Fruit fly (Drosophila melanogaster) whole organism, embryonic: ENCODE results near the gene HIP-R.

Source experiments
- Atf-2 ChIP-seq: fragments of 200-800 bp; sonication (Bioruptor generic); optimal IDR thresholded peaks from 2 replicates; lab custom pipeline; 2016; ENCODE audit warnings: missing biosample characterization, missing genetic modification characterization
- CG12769 ChIP-seq: fragments of 200-800 bp; sonication (Bioruptor generic); optimal IDR thresholded peaks from 2 replicates; lab custom pipeline; 2019; ENCODE audit warnings: missing biosample characterization, mild to moderate bottlenecking, missing genetic modification characterization, moderate library complexity
- CG13624 ChIP-seq: fragments of 200-800 bp; sonication (Bioruptor generic); optimal IDR thresholded peaks from 2 replicates; lab custom pipeline; 2016; ENCODE audit warnings: missing biosample characterization, missing genetic modification characterization
- CG14667 ChIP-seq: fragments of 200-800 bp; sonication (Bioruptor generic); IDR thresholded peaks from 2 replicates; pipeline ENCODE4 v1.3.6; 2022; ENCODE audit warnings: missing biosample characterization, missing genetic modification characterization
- CG14860 ChIP-seq: fragments of 200-800 bp; sonication (Bioruptor generic); IDR thresholded peaks from 3 replicates; pipeline ENCODE4 v1.3.6; 2022; ENCODE audit warnings: missing biosample characterization, missing genetic modification characterization; ENCODE audit not compliant: partially characterized antibody
- CG17359 ChIP-seq: fragments of 200-800 bp; sonication (Bioruptor generic); optimal IDR thresholded peaks from 3 replicates; lab custom pipeline; 2018; ENCODE audit warnings: missing biosample characterization, mild to moderate bottlenecking, missing genetic modification characterization, moderate library complexity
- CG17912 ChIP-seq: fragments of 200-800 bp; sonication (Bioruptor generic); optimal IDR thresholded peaks from 2 replicates; lab custom pipeline; 2018; ENCODE audit warnings: missing biosample characterization, mild to moderate bottlenecking, missing genetic modification characterization
- CG2199 ChIP-seq: fragments of 200-800 bp; sonication (Bioruptor generic); IDR thresholded peaks from 3 replicates; pipeline ENCODE4 v1.3.6; 2022; ENCODE audit warnings: missing biosample characterization, missing genetic modification characterization
- CG32767 ChIP-seq: fragments of 200-800 bp; sonication (Bioruptor generic); IDR thresholded peaks from 2 replicates; pipeline ENCODE4 v1.3.6; 2022; ENCODE audit warnings: missing biosample characterization, missing genetic modification characterization
- CG34422 ChIP-seq: fragments of 200-800 bp; sonication (Bioruptor generic); IDR thresholded peaks from 3 replicates; pipeline ENCODE4 v1.3.6; 2022; ENCODE audit warnings: missing biosample characterization, missing genetic modification characterization
- CG4617 ChIP-seq: fragments of 200-800 bp; sonication (Bioruptor generic); optimal IDR thresholded peaks from 3 replicates; lab custom pipeline; 2016; ENCODE audit warnings: missing biosample characterization, missing genetic modification characterization, borderline replicate concordance
- CG6254 ChIP-seq: fragments of 200-800 bp; sonication (Bioruptor generic); optimal IDR thresholded peaks from 3 replicates; lab custom pipeline; 2017; ENCODE audit warnings: mild to moderate bottlenecking, missing biosample characterization, missing genetic modification reagents, missing genetic modification characterization
- CG6683 ChIP-seq: fragments of 200-800 bp; sonication (Bioruptor generic); optimal IDR thresholded peaks from 2 replicates; lab custom pipeline; 2017; ENCODE audit warnings: missing biosample characterization, mild to moderate bottlenecking, missing genetic modification characterization, missing genetic modification reagents
- CG9876 ChIP-seq: fragments of 200-800 bp; sonication (Bioruptor generic); optimal IDR thresholded peaks from 2 replicates; lab custom pipeline; 2016; ENCODE audit warnings: missing biosample characterization, missing genetic modification characterization
- CHES-1-like ChIP-seq: fragments of 200-800 bp; sonication (Bioruptor generic); optimal IDR thresholded peaks from 2 replicates; lab custom pipeline; 2016; ENCODE audit warnings: missing biosample characterization, missing genetic modification characterization
- Dbx ChIP-seq: fragments of 200-800 bp; sonication (Bioruptor generic); IDR thresholded peaks from 3 replicates; pipeline ENCODE4 v1.3.6; 2022; ENCODE audit warnings: missing biosample characterization, missing genetic modification characterization
- Dek ChIP-seq: fragments of 200-800 bp; sonication (Bioruptor generic); optimal IDR thresholded peaks from 3 replicates; lab custom pipeline; 2019; ENCODE audit warnings: missing biosample characterization, mild to moderate bottlenecking, missing genetic modification characterization, moderate library complexity
- Dll ChIP-seq: fragments of 200-800 bp; sonication (Bioruptor generic); IDR thresholded peaks from 4 replicates; pipeline ENCODE4 v1.3.6; 2022; ENCODE audit warnings: missing biosample characterization, missing genetic modification characterization; ENCODE audit not compliant: partially characterized antibody
- Drgx ChIP-seq: fragments of 200-800 bp; sonication (Bioruptor generic); IDR thresholded peaks from 2 replicates; pipeline ENCODE4 v1.3.6; 2022; ENCODE audit warnings: missing biosample characterization, missing genetic modification characterization
- Eip74EF ChIP-seq, 2 experiments: fragments of 200-800 bp in 1 of 2; fragments of >200 bp in 1 of 2; sonication (Bioruptor generic) in 1 of 2; optimal IDR thresholded peaks; 2 replicates each; lab custom pipeline; 2017 to 2019; ENCODE audit warnings: missing biosample characterization in 2 of 2, missing genetic modification characterization in 2 of 2, mild to moderate bottlenecking in 1 of 2, moderate library complexity in 1 of 2
- Gsc ChIP-seq: fragments of 200-800 bp; sonication (Bioruptor generic); IDR thresholded peaks from 2 replicates; pipeline ENCODE4 v1.3.6; 2022; ENCODE audit warnings: missing biosample characterization, missing genetic modification characterization
- Hand ChIP-seq: fragments of 200-800 bp; sonication (Bioruptor generic); optimal IDR thresholded peaks from 2 replicates; lab custom pipeline; 2017; ENCODE audit warnings: mild to moderate bottlenecking, missing biosample characterization, missing genetic modification reagents, missing genetic modification characterization
- Hr51 ChIP-seq, 2 experiments: fragments of 200-800 bp; sonication (Bioruptor generic); optimal IDR thresholded peaks; 2 replicates in 1 of 2; 3 replicates in 1 of 2; lab custom pipeline; 2016 to 2018; ENCODE audit warnings: missing biosample characterization in 2 of 2, missing genetic modification characterization in 2 of 2, mild to moderate bottlenecking in 1 of 2, moderate library complexity in 1 of 2
- Lpt ChIP-seq: fragments of >200 bp; optimal IDR thresholded peaks from 2 replicates; lab custom pipeline; 2018; ENCODE audit warnings: missing biosample characterization, missing genetic modification characterization
- Nf-YA ChIP-seq: fragments of 200-800 bp; sonication (Bioruptor generic); IDR thresholded peaks from 2 replicates; pipeline ENCODE4 v1.3.6; 2022; ENCODE audit warnings: missing biosample characterization, missing genetic modification characterization
- Opbp ChIP-seq: fragments of 200-800 bp; sonication (Bioruptor generic); IDR thresholded peaks from 3 replicates; pipeline ENCODE4 v1.3.6; 2022; ENCODE audit warnings: missing biosample characterization, missing genetic modification characterization; ENCODE audit not compliant: partially characterized antibody
- Optix ChIP-seq: fragments of 200-800 bp; sonication (Bioruptor generic); IDR thresholded peaks from 3 replicates; pipeline ENCODE4 v1.3.6; 2022; ENCODE audit warnings: missing biosample characterization, missing genetic modification characterization
- Side ChIP-seq: fragments of 200-800 bp; sonication (Bioruptor generic); optimal IDR thresholded peaks from 2 replicates; lab custom pipeline; 2016; ENCODE audit warnings: missing biosample characterization, missing genetic modification characterization
- TFAM ChIP-seq: fragments of 200-800 bp; sonication (Bioruptor generic); optimal IDR thresholded peaks from 2 replicates; lab custom pipeline; 2017; ENCODE audit warnings: missing biosample characterization, missing genetic modification characterization, inconsistent platforms
- ab ChIP-seq: fragments of 200-800 bp; sonication (Bioruptor generic); optimal IDR thresholded peaks from 2 replicates; lab custom pipeline; 2016; ENCODE audit warnings: missing biosample characterization, missing genetic modification characterization
- aop ChIP-seq: fragments of 200-800 bp; sonication (Bioruptor generic); IDR thresholded peaks from 2 replicates; pipeline ENCODE4 v1.3.6; 2022; ENCODE audit warnings: missing biosample characterization, missing genetic modification characterization
- caup ChIP-seq: fragments of 200-800 bp; sonication (Bioruptor generic); optimal IDR thresholded peaks from 3 replicates; lab custom pipeline; 2017; ENCODE audit warnings: missing biosample characterization, mild to moderate bottlenecking, missing genetic modification characterization, moderate library complexity; ENCODE audit not compliant: severe bottlenecking
- disco-r ChIP-seq: fragments of 200-800 bp; sonication (Bioruptor generic); optimal IDR thresholded peaks from 2 replicates; lab custom pipeline; 2016; ENCODE audit warnings: missing biosample characterization, missing genetic modification characterization
- fd3F ChIP-seq: fragments of 200-800 bp; sonication (Bioruptor generic); optimal IDR thresholded peaks from 2 replicates; lab custom pipeline; 2018; ENCODE audit warnings: missing biosample characterization, mild to moderate bottlenecking, missing genetic modification characterization, moderate library complexity
- kah ChIP-seq: fragments of 200-800 bp; sonication (Bioruptor generic); optimal IDR thresholded peaks from 2 replicates; lab custom pipeline; 2018; ENCODE audit warnings: missing biosample characterization, mild to moderate bottlenecking, missing genetic modification characterization
- ken ChIP-seq: fragments of 200-800 bp; sonication (Bioruptor generic); IDR thresholded peaks from 3 replicates; pipeline ENCODE4 v1.3.6; 2022; ENCODE audit warnings: missing biosample characterization, missing genetic modification characterization
- klu ChIP-seq: fragments of 200-800 bp; sonication (Bioruptor generic); IDR thresholded peaks from 2 replicates; pipeline ENCODE4 v1.3.6; 2022; ENCODE audit warnings: missing biosample characterization, missing genetic modification characterization
- kni ChIP-seq: fragments of 200-800 bp; sonication (Bioruptor generic); optimal IDR thresholded peaks from 3 replicates; lab custom pipeline; 2017; ENCODE audit warnings: mild to moderate bottlenecking, missing biosample characterization, missing genetic modification reagents, missing genetic modification characterization
- lbe ChIP-seq: fragments of 200-800 bp; sonication (Bioruptor generic); optimal IDR thresholded peaks from 2 replicates; lab custom pipeline; 2016; ENCODE audit warnings: missing biosample characterization, mild to moderate bottlenecking, missing genetic modification characterization
- mirr ChIP-seq: fragments of 200-800 bp; sonication (Bioruptor generic); optimal IDR thresholded peaks from 3 replicates; lab custom pipeline; 2018; ENCODE audit warnings: missing biosample characterization, mild to moderate bottlenecking, missing genetic modification characterization
- nerfin-1 ChIP-seq: fragments of 200-800 bp; sonication (Bioruptor generic); optimal IDR thresholded peaks from 3 replicates; lab custom pipeline; 2019; ENCODE audit warnings: missing biosample characterization, mild to moderate bottlenecking, missing genetic modification characterization, moderate library complexity
- nmo ChIP-seq: fragments of 200-800 bp; sonication (Bioruptor generic); optimal IDR thresholded peaks from 2 replicates; lab custom pipeline; 2018; ENCODE audit warnings: missing biosample characterization, mild to moderate bottlenecking, missing genetic modification characterization, moderate library complexity
- phol ChIP-seq: fragments of 200-800 bp; sonication (Bioruptor generic); optimal IDR thresholded peaks from 3 replicates; lab custom pipeline; 2018; ENCODE audit warnings: missing biosample characterization, mild to moderate bottlenecking, missing genetic modification characterization, moderate library complexity
- repo ChIP-seq: fragments of 200-800 bp; sonication (Bioruptor generic); optimal IDR thresholded peaks from 2 replicates; lab custom pipeline; 2016; ENCODE audit warnings: missing biosample characterization, missing genetic modification characterization
- sd ChIP-seq: fragments of 200-800 bp; sonication (Bioruptor generic); optimal IDR thresholded peaks from 3 replicates; lab custom pipeline; 2018; ENCODE audit warnings: missing biosample characterization, mild to moderate bottlenecking, missing genetic modification characterization, moderate library complexity
- shn ChIP-seq: fragments of 200-800 bp; sonication (Bioruptor generic); optimal IDR thresholded peaks from 3 replicates; lab custom pipeline; 2016; ENCODE audit warnings: missing biosample characterization, missing genetic modification characterization
- sim ChIP-seq: fragments of 200-800 bp; sonication (Bioruptor generic); IDR thresholded peaks from 2 replicates; pipeline ENCODE4 v1.3.6; 2022; ENCODE audit warnings: missing biosample characterization, missing genetic modification characterization
- sob ChIP-seq: fragments of 200-800 bp; sonication (Bioruptor generic); IDR thresholded peaks from 2 replicates; pipeline ENCODE4 v1.3.6; 2022; ENCODE audit warnings: missing biosample characterization, missing genetic modification characterization
- sug ChIP-seq: fragments of 200-800 bp; optimal IDR thresholded peaks from 2 replicates; lab custom pipeline; 2019; ENCODE audit warnings: missing biosample characterization, mild to moderate bottlenecking, missing genetic modification characterization, moderate library complexity
- vvl ChIP-seq: fragments of 200-800 bp; sonication (Bioruptor generic); IDR thresholded peaks from 2 replicates; pipeline ENCODE4 v1.3.6; 2022; ENCODE audit warnings: missing biosample characterization, missing genetic modification characterization

Gene HIP-R

DNA sequence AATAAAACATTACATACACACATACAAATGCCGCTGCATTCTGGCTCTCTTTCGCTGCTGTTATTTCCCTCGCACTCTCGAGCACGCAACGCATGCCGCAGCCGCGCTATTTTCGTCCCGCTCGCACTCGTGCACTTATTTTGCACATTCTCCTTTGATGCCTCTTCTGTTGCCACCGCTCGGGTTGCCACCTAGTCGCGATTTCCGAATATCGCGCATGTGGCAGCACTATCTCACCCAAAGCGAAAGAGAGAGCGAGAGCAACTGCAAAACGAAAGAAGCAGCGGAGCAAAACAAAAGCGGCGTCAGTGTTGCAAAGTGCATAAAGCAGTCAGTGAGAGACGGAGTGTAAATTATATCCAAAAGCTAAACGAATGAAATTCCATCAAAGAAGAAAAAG lies 8.9 kb upstream of the HIP-R start (continued):
- TF ChIP-seq CG6254 (GFP tag; lab: Kevin White, UChicago) (no peak), aop (GFP tag; lab: Robert Waterston, UW) (no peak), Eip74EF (GFP tag; optimal IDR thresholded peaks at IDR 0.05; lab: Kevin White, UChicago) (no peak), ab (no peak), disco-r (GFP tag; lab: Kevin White, UChicago) (no peak), Atf-2 (no peak), sim (GFP tag; lab: Robert Waterston, UW) (no peak), Lpt (no peak), Optix (GFP tag; lab: Robert Waterston, UW) (no peak), Drgx (GFP tag; lab: Robert Waterston, UW) (peak; percentile 44), CG2199 (GFP tag; lab: Robert Waterston, UW) (0 out of 3 replicates have a peak, but pooled peaks have one; percentile 66), Dbx (peak; percentile 23; the same call in 1 of the 3 replicates), vvl (GFP tag; lab: Robert Waterston, UW) (0 out of 2 replicates have a peak, but pooled peaks have one; percentile 51), CG9876 (GFP tag; lab: Kevin White, UChicago) (no peak), fd3F (GFP tag; lab: Kevin White, UChicago) (no peak), CG13624 (GFP tag; lab: Kevin White, UChicago) (peak; percentile 45), kni (GFP tag; lab: Kevin White, UChicago) (peak; percentile 31), Nf-YA (GFP tag; lab: Robert Waterston, UW) (no peak), kah (GFP tag; lab: Kevin White, UChicago) (peak; percentile 51), repo (GFP tag; lab: Kevin White, UChicago) (peak; percentile 1), shn (peak; percentile 8), sob (GFP tag; lab: Robert Waterston, UW) (peak; percentile 15; the same call in 1 of the 2 replicates), Dll (peak; percentile 40; the same call in 1 of the 4 replicates), CG17359 (peak; percentile 9), sug (tag; lab: Kevin White, UChicago) (peak; percentile 25), Dek (tag; lab: Kevin White, UChicago) (no peak), nmo (peak; percentile 46), CG34422 (peak; percentile 79; the same call in 1 of the 3 replicates), CG4617 (GFP tag; lab: Kevin White, UChicago) (no peak), ken (GFP tag; lab: Robert Waterston, UW) (no peak), CG14860 (no peak), phol (tag; lab: Kevin White, UChicago) (peak; percentile 22), CG32767 (no peak), mirr (GFP tag; lab: Kevin White, UChicago) (peak; percentile 21), CG12769 (tag; lab: Kevin White, UChicago) (no peak), sd (tag; lab: Kevin White, UChicago) (peak; percentile 86), Side (GFP tag; lab: Kevin White, UChicago) (peak; percentile 49), Opbp (peak; percentile 75; the same call in 2 of the 3 replicates), Hr51 (GFP tag; optimal IDR thresholded peaks at IDR 0.05; lab: Kevin White, UChicago) (peak in 1 of 2 experiments; percentile 12), caup (GFP tag; lab: Kevin White, UChicago) (peak; percentile 21), TFAM (no peak), CG6683 (no peak), nerfin-1 (peak; percentile 96), Hand (GFP tag; lab: Kevin White, UChicago) (no peak), lbe (peak; percentile 50), CG17912 (GFP tag; lab: Kevin White, UChicago) (no peak), CG14667 (GFP tag; lab: Robert Waterston, UW) (no peak), klu (GFP tag; lab: Robert Waterston, UW) (no peak), CHES-1-like (GFP tag; lab: Kevin White, UChicago) (peak; percentile 8), Gsc (GFP tag; lab: Robert Waterston, UW) (no peak)
